Fruit fly (Drosophila melanogaster) whole organism, wandering third instar larva: Measurements from ENCODE around the gene Nnf1b.

Experiments used
- h ChIP-seq: fragments of 200-800 bp; sonication (Bioruptor generic); optimal IDR thresholded peaks from 3 replicates; lab custom pipeline; 2016; ENCODE audit warnings: missing biosample characterization, mild to moderate bottlenecking, missing genetic modification characterization
- usp ChIP-seq: fragments of >200 bp; optimal IDR thresholded peaks from 2 replicates; lab custom pipeline; 2017; ENCODE audit warnings: missing biosample characterization, missing genetic modification characterization

dm6 chr2L:843850-844791 lies 33.7 kb downstream of the Nnf1b start:
- no peak for TF ChIP-seq usp
- TF ChIP-seq h (GFP tag; lab: Kevin White, UChicago): peak; percentile 2
